Worm (Caenorhabditis elegans) whole organism, L4/young adult: ENCODE data around the gene F46G11.2.

Experiments used
- dao-5 ChIP-seq: sonication (generic microtip); optimal IDR thresholded peaks from 2 replicates; lab custom pipeline; 2016; ENCODE audit warnings: missing genotype, missing genetic modification characterization, moderate library complexity, missing compliant biosample characterization
- him-1 ChIP-seq: sonication (generic microtip); optimal IDR thresholded peaks from 2 replicates; lab custom pipeline; 2016; ENCODE audit warnings: missing genotype, missing genetic modification reagents, missing genetic modification characterization, missing compliant biosample characterization

ce11 chrX:5772538-5773154 is 15.3 kb upstream of the F46G11.2 start:
- TF ChIP-seq him-1 (tag; lab: Kevin White, UChicago): no peak
- TF ChIP-seq dao-5 (tag; lab: Kevin White, UChicago): no peak
